Fruit fly (Drosophila melanogaster) whole organism, adult: Measurements from ENCODE around the gene CG8578.

ENCODE experiments used
- CG11617 ChIP-seq: fragments of 200-800 bp; sonication (Bioruptor generic); optimal IDR thresholded peaks from 2 replicates; lab custom pipeline; 2017; ENCODE audit warnings: mild to moderate bottlenecking, missing biosample characterization, missing genetic modification reagents, missing genetic modification characterization
- CG1620 ChIP-seq: fragments of 200-800 bp; sonication (Bioruptor generic); optimal IDR thresholded peaks from 2 replicates; lab custom pipeline; 2016; ENCODE audit warnings: missing biosample characterization, missing genetic modification characterization
- CG33017 ChIP-seq: fragments of 200-800 bp; sonication (Bioruptor generic); optimal IDR thresholded peaks from 2 replicates; lab custom pipeline; 2018; ENCODE audit warnings: missing biosample characterization, mild to moderate bottlenecking, missing genetic modification characterization, moderate library complexity
- CG5204 ChIP-seq: fragments of 200-800 bp; sonication (Bioruptor generic); optimal IDR thresholded peaks from 2 replicates; lab custom pipeline; 2016; ENCODE audit warnings: missing biosample characterization, missing genetic modification characterization
- CG7045 ChIP-seq: fragments of 200-800 bp; sonication (Bioruptor generic); optimal IDR thresholded peaks from 2 replicates; lab custom pipeline; 2017; ENCODE audit warnings: missing biosample characterization, mild to moderate bottlenecking, missing genetic modification characterization
- Clk ChIP-seq: fragments of 200-800 bp; sonication (Bioruptor generic); optimal IDR thresholded peaks from 2 replicates; lab custom pipeline; 2017; ENCODE audit warnings: missing biosample characterization, missing genetic modification characterization
- Mnt ChIP-seq: fragments of 200-800 bp; sonication (Bioruptor generic); optimal IDR thresholded peaks from 2 replicates; lab custom pipeline; 2016; ENCODE audit warnings: missing biosample characterization, mild to moderate bottlenecking, missing genetic modification characterization
- bab1 ChIP-seq: fragments of 200-800 bp; sonication (Bioruptor generic); optimal IDR thresholded peaks from 3 replicates; lab custom pipeline; 2019; ENCODE audit warnings: missing biosample characterization, mild to moderate bottlenecking, missing genetic modification characterization, moderate library complexity
- cic ChIP-seq: fragments of 200-800 bp; sonication (Bioruptor generic); optimal IDR thresholded peaks from 2 replicates; lab custom pipeline; 2017; ENCODE audit warnings: missing biosample characterization, mild to moderate bottlenecking, missing genetic modification characterization, moderate library complexity
- cnc ChIP-seq, 2 experiments: fragments of >200 bp; optimal IDR thresholded peaks; 2 replicates each; lab custom pipeline; 2017
- kay ChIP-seq: fragments of 200-800 bp; sonication (Bioruptor generic); peaks from one replicate; lab custom pipeline; 2016; ENCODE audit warnings: missing biosample characterization, missing genetic modification characterization, borderline replicate concordance
- ovo ChIP-seq: fragments of 200-800 bp; sonication (Bioruptor generic); optimal IDR thresholded peaks from 2 replicates; lab custom pipeline; 2016; ENCODE audit warnings: missing biosample characterization, missing genetic modification characterization
- pad ChIP-seq: fragments of 200-800 bp; sonication (Bioruptor generic); optimal IDR thresholded peaks from 3 replicates; lab custom pipeline; 2017; ENCODE audit warnings: missing biosample characterization, missing genetic modification characterization, mild to moderate bottlenecking, moderate library complexity, missing genetic modification reagents
- toe ChIP-seq: fragments of 200-800 bp; sonication (Bioruptor generic); optimal IDR thresholded peaks from 2 replicates; lab custom pipeline; 2016; ENCODE audit warnings: missing biosample characterization, missing genetic modification characterization

DNA sequence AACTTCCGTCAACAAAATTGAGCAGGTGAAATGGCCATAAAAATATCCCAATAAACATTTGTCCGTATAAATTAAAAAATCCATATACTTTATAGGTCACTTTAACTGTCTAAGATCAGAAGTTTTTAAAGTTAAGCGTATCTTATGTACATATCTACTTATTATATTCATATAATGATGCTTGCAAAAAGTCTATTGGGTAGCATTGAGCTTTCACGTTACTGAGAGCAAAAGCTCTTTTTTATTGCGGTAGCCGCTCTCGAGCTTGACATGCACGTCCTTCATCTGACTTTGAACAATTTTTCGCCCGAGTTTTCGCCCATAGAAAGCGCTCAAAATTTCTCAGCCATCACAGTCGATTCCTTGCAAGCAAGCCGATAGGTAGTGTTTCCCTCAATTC, 23.6 kb downstream of the CG8578 start, which contains the start of gene Gapdh2:
- TF ChIP-seq cnc (optimal IDR thresholded peaks at IDR 0.05; lab: Kevin White, UChicago) (no peak), CG5204 (GFP tag; lab: Kevin White, UChicago) (peak; percentile 99), kay (peak; percentile 99), Mnt (GFP tag; lab: Kevin White, UChicago) (peak; percentile 100), CG33017 (tag; lab: Kevin White, UChicago) (peak; percentile 100), cic (GFP tag; lab: Kevin White, UChicago) (peak; percentile 98), CG7045 (GFP tag; lab: Kevin White, UChicago) (peak; percentile 100), pad (GFP tag; lab: Kevin White, UChicago) (peak; percentile 98), ovo (peak; percentile 100), CG1620 (GFP tag; lab: Kevin White, UChicago) (peak; percentile 100), CG11617 (peak; percentile 100), bab1 (peak; percentile 100), Clk (peak; percentile 98), toe (GFP tag; lab: Kevin White, UChicago) (peak; percentile 98)
